Worm (Caenorhabditis elegans) whole organism, young adult: ENCODE measurements around the gene pals-17.

ENCODE experiments used
- F22D6.2 ChIP-seq: sonication (generic microtip); optimal IDR thresholded peaks from 2 replicates; lab custom pipeline; 2016; ENCODE audit warnings: mild to moderate bottlenecking, missing genetic modification characterization, missing compliant biosample characterization
- T07F8.4 ChIP-seq: sonication (generic microtip); optimal IDR thresholded peaks from 2 replicates; lab custom pipeline; 2016; ENCODE audit warnings: mild to moderate bottlenecking, missing genetic modification characterization, moderate library complexity, missing compliant biosample characterization
- ZK185.1 ChIP-seq: sonication (generic microtip); optimal IDR thresholded peaks from 2 replicates; lab custom pipeline; 2016; ENCODE audit warnings: mild to moderate bottlenecking, missing genetic modification characterization, missing compliant biosample characterization; ENCODE audit not compliant: poor library complexity, severe bottlenecking
- fkh-3 ChIP-seq: sonication (generic microtip); optimal IDR thresholded peaks from 2 replicates; lab custom pipeline; 2016; ENCODE audit warnings: mild to moderate bottlenecking, missing genetic modification characterization, missing compliant biosample characterization
- hsf-1 ChIP-seq: fragments of 200-800 bp; sonication (Bioruptor generic); IDR thresholded peaks from 2 replicates; pipeline ENCODE4 v1.3.6; 2022; ENCODE audit warnings: missing genetic modification reagents, missing genetic modification characterization, missing compliant biosample characterization
- let-607 ChIP-seq, 2 experiments: fragments of 200-800 bp in 1 of 2; sonication (Bioruptor generic) in 1 of 2; sonication (generic microtip) in 1 of 2; optimal IDR thresholded peaks; 2 replicates each; lab custom pipeline; 2016 to 2018; ENCODE audit warnings: mild to moderate bottlenecking in 2 of 2, missing compliant biosample characterization in 2 of 2, missing genetic modification characterization in 2 of 2, moderate library complexity in 2 of 2, missing genotype in 1 of 2
- lsl-1 ChIP-seq: fragments of 200-800 bp; sonication (Bioruptor generic); optimal IDR thresholded peaks from 2 replicates; lab custom pipeline; 2018; ENCODE audit warnings: mild to moderate bottlenecking, missing genetic modification characterization, moderate library complexity, missing compliant biosample characterization
- nhr-120 ChIP-seq: fragments of 200-800 bp; sonication (Bioruptor generic); IDR thresholded peaks from 2 replicates; pipeline ENCODE4 v1.3.6; 2022; ENCODE audit warnings: missing genetic modification characterization, missing compliant biosample characterization
- pha-4 ChIP-seq: fragments of 150-350 bp; sonication (generic microtip); optimal IDR thresholded peaks from 2 replicates; lab custom pipeline; 2014; ENCODE audit warnings: missing biosample characterization, missing genetic modification reagents, missing genetic modification characterization
- rec-8 ChIP-seq, 2 experiments: sonication (generic microtip); optimal IDR thresholded peaks; 2 replicates each; lab custom pipeline; 2016; ENCODE audit warnings: mild to moderate bottlenecking in 2 of 2, missing genetic modification characterization in 2 of 2, missing genetic modification reagents in 2 of 2, missing genotype in 2 of 2, missing biosample characterization in 1 of 2, missing compliant biosample characterization in 1 of 2, moderate library complexity in 1 of 2
- rpc-1 ChIP-seq, 2 experiments: fragments of 150-350 bp in 1 of 2; sonication (generic microtip) in 1 of 2; optimal IDR thresholded peaks; 2 replicates each; lab custom pipeline; 2014 to 2018; ENCODE audit warnings: missing biosample characterization in 1 of 2, missing genetic modification characterization in 1 of 2, missing genetic modification reagents in 1 of 2, missing genotype in 1 of 2
- snpc-4 ChIP-seq, 5 experiments: fragments of 150-350 bp in 1 of 5; sonication (generic microtip) in 4 of 5; optimal IDR thresholded peaks; 2 replicates each; lab custom pipeline; 2014 to 2018; ENCODE audit warnings: missing genetic modification characterization in 5 of 5, missing biosample characterization in 3 of 5, antibody characterized with exemption in 2 of 5, mild to moderate bottlenecking in 2 of 5, missing compliant biosample characterization in 2 of 5, missing genotype in 2 of 5, moderate library complexity in 2 of 5, missing genetic modification reagents in 1 of 5
- unc-62 ChIP-seq: fragments of 150-350 bp; optimal IDR thresholded peaks from 2 replicates; lab custom pipeline; 2014; ENCODE audit warnings: missing biosample characterization, missing genetic modification reagents, missing genetic modification characterization
- ztf-6 ChIP-seq: fragments of 200-800 bp; sonication (Bioruptor generic); IDR thresholded peaks from 2 replicates; pipeline ENCODE4 v1.3.6; 2022; ENCODE audit warnings: missing genetic modification reagents, missing genetic modification characterization, missing compliant biosample characterization

DNA sequence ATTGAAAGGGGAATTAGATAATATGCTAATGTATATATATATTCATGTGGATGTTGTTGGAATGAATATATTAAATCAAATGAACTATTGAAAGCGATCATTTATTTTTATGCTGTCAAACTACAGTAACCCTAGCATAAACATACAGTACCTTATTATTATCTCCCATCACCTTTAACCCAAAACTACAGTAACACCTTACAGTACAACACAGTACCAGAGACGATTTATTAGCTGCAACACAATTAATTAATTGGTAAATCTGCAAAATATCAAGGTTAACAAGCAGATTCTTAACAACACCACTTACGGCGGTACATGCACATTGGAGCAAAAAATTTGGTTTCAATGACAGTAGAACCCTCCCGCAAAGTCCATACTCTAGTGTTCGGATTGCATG is 36.3 kb downstream of the pals-17 start, which contains the start of gene Y82E9BL.1:
- TF ChIP-seq hsf-1 (GFP tag; lab: Robert Waterston, UW), result no peak
- TF ChIP-seq rpc-1 (optimal IDR thresholded peaks at IDR 0.05; lab: Kevin White, UChicago), result no peak
- no peak for TF ChIP-seq rpc-1 (tag; optimal IDR thresholded peaks at IDR 0.05; lab: Kevin White, UChicago)
- TF ChIP-seq ztf-6 (GFP tag; lab: Robert Waterston, UW), result no peak
- no peak for TF ChIP-seq T07F8.4
- no peak for TF ChIP-seq fkh-3 (tag; lab: Kevin White, UChicago)
- no peak for TF ChIP-seq F22D6.2 (tag; lab: Kevin White, UChicago)
- no peak for TF ChIP-seq ZK185.1 (tag; lab: Kevin White, UChicago)
- no peak for TF ChIP-seq nhr-120 (GFP tag; lab: Robert Waterston, UW)
- no peak for TF ChIP-seq lsl-1
- no peak for TF ChIP-seq pha-4 (tag; lab: Kevin White, UChicago)
- no peak for TF ChIP-seq rec-8 (tag; optimal IDR thresholded peaks at IDR 0.05; lab: Kevin White, UChicago)
- TF ChIP-seq unc-62 (GFP tag; lab: Kevin White, UChicago), result no peak
- TF ChIP-seq let-607 (tag; optimal IDR thresholded peaks at IDR 0.05; lab: Kevin White, UChicago), result no peak
- no peak for TF ChIP-seq snpc-4 (GFP tag; optimal IDR thresholded peaks at IDR 0.05; lab: Kevin White, UChicago)
- no peak for TF ChIP-seq snpc-4 (tag; optimal IDR thresholded peaks at IDR 0.05; lab: Kevin White, UChicago)
